Worm (Caenorhabditis elegans) whole organism, early embryonic: ENCODE data around the gene ugt-67.

Source experiments
- aly-1 ChIP-seq: sonication (generic microtip); optimal IDR thresholded peaks from 2 replicates; lab custom pipeline; 2016; ENCODE audit warnings: missing genetic modification characterization, missing compliant biosample characterization
- ama-1 ChIP-seq: fragments of 150-350 bp; optimal IDR thresholded peaks from 2 replicates; lab custom pipeline; 2014
- ceh-13 ChIP-seq: fragments of 200-800 bp; sonication (Bioruptor generic); optimal IDR thresholded peaks from 2 replicates; lab custom pipeline; 2018; ENCODE audit warnings: mild to moderate bottlenecking, missing genetic modification characterization, missing compliant biosample characterization
- ets-7 ChIP-seq: sonication (generic microtip); optimal IDR thresholded peaks from 2 replicates; lab custom pipeline; 2016; ENCODE audit warnings: missing genotype, missing genetic modification characterization, missing compliant biosample characterization
- flt-1 ChIP-seq: fragments of 200-800 bp; sonication (Bioruptor generic); IDR thresholded peaks from 2 replicates; pipeline ENCODE4 v1.3.6; 2022; ENCODE audit warnings: missing genetic modification characterization, missing compliant biosample characterization
- hmg-4 ChIP-seq: fragments of 200-800 bp; sonication (Bioruptor generic); optimal IDR thresholded peaks from 2 replicates; lab custom pipeline; 2018; ENCODE audit warnings: mild to moderate bottlenecking, missing genetic modification characterization, missing compliant biosample characterization
- hnd-1 ChIP-seq: sonication (generic microtip); optimal IDR thresholded peaks from 2 replicates; lab custom pipeline; 2016; ENCODE audit warnings: missing genetic modification characterization, missing compliant biosample characterization
- scrt-1 ChIP-seq: fragments of 200-800 bp; sonication (Bioruptor generic); IDR thresholded peaks from 2 replicates; pipeline ENCODE4 v1.3.6; 2022; ENCODE audit warnings: missing genetic modification characterization, missing compliant biosample characterization
- sea-1 ChIP-seq: fragments of 200-800 bp; sonication (Bioruptor generic); conservative IDR thresholded peaks from 2 replicates; pipeline ENCODE4 v1.3.6; 2022; ENCODE audit warnings: missing genetic modification characterization, missing compliant biosample characterization
- tbx-11 ChIP-seq: fragments of 200-800 bp; sonication (Bioruptor generic); IDR thresholded peaks from 2 replicates; pipeline ENCODE4 v1.3.6; 2022; ENCODE audit warnings: missing genetic modification characterization, missing compliant biosample characterization
- tbx-37 ChIP-seq: fragments of 200-800 bp; sonication (Bioruptor generic); conservative IDR thresholded peaks from 2 replicates; pipeline ENCODE4 v1.3.6; 2022; ENCODE audit warnings: missing genetic modification reagents, missing genetic modification characterization, missing compliant biosample characterization
- tra-4 ChIP-seq: sonication (generic microtip); optimal IDR thresholded peaks from 2 replicates; lab custom pipeline; 2017; ENCODE audit warnings: missing genetic modification characterization, missing compliant biosample characterization

DNA sequence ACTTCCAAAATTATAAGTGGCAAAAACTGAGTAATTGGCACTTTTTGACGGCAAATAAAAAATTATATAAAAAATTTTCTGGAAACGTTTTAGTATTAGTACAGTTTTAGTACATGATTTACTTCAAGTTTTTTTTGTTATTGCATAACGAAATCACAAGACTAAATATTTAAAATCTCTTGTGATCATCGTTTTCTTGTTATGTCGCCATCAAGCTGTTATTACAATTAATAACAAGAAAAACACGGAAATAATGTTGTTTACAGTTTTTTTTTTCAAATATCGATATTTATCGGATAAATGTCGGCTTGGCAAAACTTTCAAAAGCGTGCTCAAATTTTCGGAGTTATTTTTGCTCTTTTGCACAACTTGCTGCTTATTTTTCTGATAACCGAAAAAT lies 47.5 kb downstream of the ugt-67 start, which contains the start of gene str-209:
- no peak for TF ChIP-seq scrt-1 (GFP tag; lab: Robert Waterston, UW)
- TF ChIP-seq hnd-1 (tag; lab: Kevin White, UChicago): no peak
- TF ChIP-seq aly-1 (tag; lab: Kevin White, UChicago): no peak
- no peak for TF ChIP-seq flt-1 (GFP tag; lab: Robert Waterston, UW)
- no peak for TF ChIP-seq ama-1 (lab: Kevin White, UChicago)
- no peak for TF ChIP-seq sea-1 (GFP tag; lab: Robert Waterston, UW)
- TF ChIP-seq hmg-4 (GFP tag; lab: Kevin White, UChicago): no peak
- TF ChIP-seq ceh-13: no peak
- TF ChIP-seq ets-7 (tag; lab: Kevin White, UChicago): no peak
- TF ChIP-seq tra-4 (tag; lab: Kevin White, UChicago): no peak
- no peak for TF ChIP-seq tbx-37 (GFP tag; lab: Robert Waterston, UW)
- no peak for TF ChIP-seq tbx-11 (GFP tag; lab: Robert Waterston, UW)
